Fruit fly (Drosophila melanogaster) whole organism, prepupa: ENCODE data around the gene CG31975.

Experiments used
- Blimp-1 ChIP-seq: fragments of 200-800 bp; sonication (Bioruptor generic); optimal IDR thresholded peaks from 3 replicates; lab custom pipeline; 2017; ENCODE audit warnings: missing biosample characterization, missing genetic modification characterization, mild to moderate bottlenecking, moderate library complexity, missing genetic modification reagents
- CG10631 ChIP-seq: fragments of 200-800 bp; sonication (Bioruptor generic); optimal IDR thresholded peaks from 2 replicates; lab custom pipeline; 2016; ENCODE audit warnings: missing biosample characterization, missing genetic modification characterization
- CG10669 ChIP-seq: fragments of 200-800 bp; sonication (Bioruptor generic); optimal IDR thresholded peaks from 3 replicates; lab custom pipeline; 2018; ENCODE audit warnings: missing biosample characterization, mild to moderate bottlenecking, missing genetic modification characterization, moderate library complexity
- CG11294 ChIP-seq: fragments of 200-800 bp; sonication (Bioruptor generic); IDR thresholded peaks from 2 replicates; pipeline ENCODE4 v1.3.6; 2022; ENCODE audit warnings: missing biosample characterization, missing genetic modification characterization
- CG11902 ChIP-seq: fragments of 200-800 bp; sonication (Bioruptor generic); optimal IDR thresholded peaks from 3 replicates; lab custom pipeline; 2016; ENCODE audit warnings: missing biosample characterization, missing genetic modification characterization
- CG15336 ChIP-seq: fragments of 200-800 bp; sonication (Bioruptor generic); IDR thresholded peaks from 2 replicates; pipeline ENCODE4 v1.3.6; 2022; ENCODE audit warnings: missing biosample characterization, missing genetic modification characterization
- CG1621 ChIP-seq: fragments of 200-800 bp; sonication (Bioruptor generic); optimal IDR thresholded peaks from 3 replicates; lab custom pipeline; 2018; ENCODE audit warnings: missing biosample characterization, mild to moderate bottlenecking, missing genetic modification characterization
- CG16779 ChIP-seq: fragments of 200-800 bp; sonication (Bioruptor generic); optimal IDR thresholded peaks from 3 replicates; lab custom pipeline; 2017; ENCODE audit warnings: missing biosample characterization, mild to moderate bottlenecking, missing genetic modification characterization
- CG32006 ChIP-seq: fragments of 200-800 bp; sonication (Bioruptor generic); optimal IDR thresholded peaks from 3 replicates; lab custom pipeline; 2017; ENCODE audit warnings: missing biosample characterization, mild to moderate bottlenecking, missing genetic modification characterization
- CG34406 ChIP-seq: fragments of 200-800 bp; sonication (Bioruptor generic); optimal IDR thresholded peaks from 3 replicates; lab custom pipeline; 2016; ENCODE audit warnings: missing biosample characterization, missing genetic modification characterization
- CG6163 ChIP-seq: fragments of 200-800 bp; sonication (Bioruptor generic); IDR thresholded peaks from 3 replicates; pipeline ENCODE4 v1.3.6; 2022; ENCODE audit warnings: missing biosample characterization, missing genetic modification characterization
- CG6276 ChIP-seq: fragments of 200-800 bp; sonication (Bioruptor generic); optimal IDR thresholded peaks from 2 replicates; lab custom pipeline; 2017; ENCODE audit warnings: missing biosample characterization, mild to moderate bottlenecking, missing genetic modification characterization
- CG6808 ChIP-seq: fragments of 200-800 bp; sonication (Bioruptor generic); optimal IDR thresholded peaks from 3 replicates; lab custom pipeline; 2017; ENCODE audit warnings: missing biosample characterization, missing genetic modification characterization, mild to moderate bottlenecking, moderate library complexity, missing genetic modification reagents
- CG6854 ChIP-seq: fragments of 200-800 bp; sonication (Bioruptor generic); optimal IDR thresholded peaks from 2 replicates; lab custom pipeline; 2017; ENCODE audit warnings: missing biosample characterization, mild to moderate bottlenecking, missing genetic modification characterization
- CG8119 ChIP-seq: fragments of 200-800 bp; sonication (Bioruptor generic); IDR thresholded peaks from 3 replicates; pipeline ENCODE4 v1.3.6; 2022; ENCODE audit warnings: missing biosample characterization, missing genetic modification characterization
- CG8319 ChIP-seq: fragments of 200-800 bp; sonication (Bioruptor generic); optimal IDR thresholded peaks from 3 replicates; lab custom pipeline; 2016; ENCODE audit warnings: missing biosample characterization, missing genetic modification characterization
- CG8632 ChIP-seq: fragments of 200-800 bp; sonication (Bioruptor generic); optimal IDR thresholded peaks from 3 replicates; lab custom pipeline; 2016; ENCODE audit warnings: missing biosample characterization, missing genetic modification characterization
- Eip75B ChIP-seq: fragments of 200-800 bp; sonication (Bioruptor generic); optimal IDR thresholded peaks from 3 replicates; lab custom pipeline; 2016; ENCODE audit warnings: missing biosample characterization, missing genetic modification characterization
- Eip93F ChIP-seq: fragments of 200-800 bp; sonication (Bioruptor generic); optimal IDR thresholded peaks from 2 replicates; lab custom pipeline; 2016; ENCODE audit warnings: missing biosample characterization, mild to moderate bottlenecking, missing genetic modification characterization
- Ets21C ChIP-seq: fragments of 200-800 bp; sonication (Bioruptor generic); optimal IDR thresholded peaks from 3 replicates; lab custom pipeline; 2016; ENCODE audit warnings: missing biosample characterization, missing genetic modification characterization
- Ets96B ChIP-seq: fragments of 200-800 bp; optimal IDR thresholded peaks from 2 replicates; lab custom pipeline; 2019; ENCODE audit warnings: missing biosample characterization, mild to moderate bottlenecking, missing genetic modification characterization, moderate library complexity
- Gug ChIP-seq: fragments of 200-800 bp; sonication (Bioruptor generic); IDR thresholded peaks from 2 replicates; pipeline ENCODE4 v1.3.6; 2022; ENCODE audit warnings: missing biosample characterization, missing genetic modification characterization
- Hr38 ChIP-seq: sonication (Bioruptor generic); optimal IDR thresholded peaks from 2 replicates; lab custom pipeline; 2016; ENCODE audit warnings: missing biosample characterization, missing genetic modification characterization
- Hr4 ChIP-seq: fragments of 200-800 bp; sonication (Bioruptor generic); optimal IDR thresholded peaks from 3 replicates; lab custom pipeline; 2016; ENCODE audit warnings: missing biosample characterization, missing genetic modification characterization
- OdsH ChIP-seq: fragments of 200-800 bp; sonication (Bioruptor generic); optimal IDR thresholded peaks from 3 replicates; lab custom pipeline; 2016; ENCODE audit warnings: missing biosample characterization, missing genetic modification characterization
- Smox ChIP-seq: fragments of 200-800 bp; sonication (Bioruptor generic); optimal IDR thresholded peaks from 3 replicates; lab custom pipeline; 2016; ENCODE audit warnings: missing biosample characterization, missing genetic modification characterization
- Sox102F ChIP-seq: fragments of 200-800 bp; sonication (Bioruptor generic); optimal IDR thresholded peaks from 2 replicates; lab custom pipeline; 2016; ENCODE audit warnings: missing biosample characterization, mild to moderate bottlenecking, missing genetic modification characterization
- Sox14 ChIP-seq: fragments of 200-800 bp; sonication (Bioruptor generic); optimal IDR thresholded peaks from 3 replicates; lab custom pipeline; 2016; ENCODE audit warnings: missing biosample characterization, missing genetic modification characterization
- Sox15 ChIP-seq: fragments of 200-800 bp; sonication (Bioruptor generic); optimal IDR thresholded peaks from 3 replicates; lab custom pipeline; 2016; ENCODE audit warnings: missing biosample characterization, missing genetic modification characterization
- achi ChIP-seq: fragments of 200-800 bp; sonication (Bioruptor generic); optimal IDR thresholded peaks from 3 replicates; lab custom pipeline; 2016; ENCODE audit warnings: missing biosample characterization, missing genetic modification characterization
- cyc ChIP-seq: fragments of 200-800 bp; sonication (Bioruptor generic); optimal IDR thresholded peaks from 3 replicates; lab custom pipeline; 2016; ENCODE audit warnings: missing biosample characterization, missing genetic modification characterization
- dac ChIP-seq: fragments of 200-800 bp; sonication (Bioruptor generic); optimal IDR thresholded peaks from 2 replicates; lab custom pipeline; 2017; ENCODE audit warnings: missing biosample characterization, mild to moderate bottlenecking, missing genetic modification characterization
- dsx ChIP-seq: fragments of 200-800 bp; optimal IDR thresholded peaks from 3 replicates; lab custom pipeline; 2019; ENCODE audit warnings: missing biosample characterization, mild to moderate bottlenecking, missing genetic modification characterization, moderate library complexity; ENCODE audit not compliant: poor library complexity, severe bottlenecking
- fd85E ChIP-seq: fragments of 200-800 bp; sonication (Bioruptor generic); optimal IDR thresholded peaks from 3 replicates; lab custom pipeline; 2016; ENCODE audit warnings: missing biosample characterization, missing genetic modification characterization
- fkh ChIP-seq: fragments of 200-800 bp; sonication (Bioruptor generic); optimal IDR thresholded peaks from 3 replicates; lab custom pipeline; 2017; ENCODE audit warnings: missing biosample characterization, mild to moderate bottlenecking, missing genetic modification characterization, moderate library complexity
- lz ChIP-seq: fragments of 200-800 bp; sonication (Bioruptor generic); optimal IDR thresholded peaks from 3 replicates; lab custom pipeline; 2016; ENCODE audit warnings: missing biosample characterization, missing genetic modification characterization
- net ChIP-seq: fragments of 200-800 bp; sonication (Bioruptor generic); optimal IDR thresholded peaks from 3 replicates; lab custom pipeline; 2016; ENCODE audit warnings: missing biosample characterization, missing genetic modification characterization
- pdm3 ChIP-seq: fragments of 200-800 bp; sonication (Bioruptor generic); optimal IDR thresholded peaks from 3 replicates; lab custom pipeline; 2016; ENCODE audit warnings: missing biosample characterization, missing genetic modification characterization
- salr ChIP-seq, 2 experiments: fragments of 200-800 bp; sonication (Bioruptor generic); optimal IDR thresholded peaks; 3 replicates each; lab custom pipeline; 2016 to 2018; ENCODE audit warnings: missing biosample characterization in 2 of 2, missing genetic modification characterization in 2 of 2, mild to moderate bottlenecking in 1 of 2
- ss ChIP-seq, 2 experiments: fragments of 200-800 bp; sonication (Bioruptor generic); optimal IDR thresholded peaks; 2 replicates in 1 of 2; 3 replicates in 1 of 2; lab custom pipeline; 2017 to 2018; ENCODE audit warnings: mild to moderate bottlenecking in 2 of 2, missing biosample characterization in 2 of 2, missing genetic modification characterization in 2 of 2, moderate library complexity in 1 of 2
- svp ChIP-seq: fragments of 200-800 bp; sonication (Bioruptor generic); peaks from one replicate; lab custom pipeline; 2016; ENCODE audit warnings: missing biosample characterization, missing genetic modification characterization
- topi ChIP-seq: fragments of 200-800 bp; sonication (Bioruptor generic); optimal IDR thresholded peaks from 3 replicates; lab custom pipeline; 2016; ENCODE audit warnings: missing biosample characterization, missing genetic modification characterization
- vri ChIP-seq: fragments of 200-800 bp; sonication (Bioruptor generic); optimal IDR thresholded peaks from 3 replicates; lab custom pipeline; 2016; ENCODE audit warnings: missing biosample characterization, mild to moderate bottlenecking, missing genetic modification characterization

Gene CG31975

DNA sequence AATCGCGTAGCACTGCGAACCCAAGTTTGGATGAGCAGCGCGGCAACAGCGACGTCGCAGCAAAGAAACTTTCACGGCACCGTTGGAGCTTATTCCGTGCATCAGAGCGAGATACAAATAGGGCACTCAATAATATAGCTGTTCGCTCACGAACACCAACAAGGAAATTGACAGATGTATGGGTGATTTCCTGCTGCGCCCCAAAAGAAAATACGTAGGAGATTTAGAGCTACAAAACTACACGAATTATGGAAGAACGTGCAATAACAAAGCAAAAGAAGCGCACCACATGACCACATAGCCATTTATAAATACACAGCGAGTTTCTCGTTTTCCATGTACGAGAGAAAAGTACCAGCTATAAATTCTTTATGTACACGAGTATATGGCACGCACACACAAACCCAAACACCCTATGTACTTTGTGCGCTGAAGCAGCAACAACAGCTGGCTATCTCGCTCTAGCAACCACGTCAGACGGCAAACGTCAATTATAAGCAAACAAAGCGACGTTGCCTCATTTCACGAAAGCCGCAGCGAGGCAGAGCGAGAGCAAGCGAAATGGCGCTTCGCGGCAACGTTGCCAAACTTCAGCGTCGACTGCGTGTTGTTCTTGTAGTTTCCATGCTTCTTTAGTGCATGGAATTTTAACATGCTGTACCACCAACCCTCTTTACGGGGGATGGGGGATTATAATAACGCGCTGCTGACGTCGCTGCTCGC, 20.8 kb upstream of the CG31975 start:
- TF ChIP-seq Eip93F: peak; percentile 90
- no peak for TF ChIP-seq CG8119 (GFP tag; lab: Robert Waterston, UW)
- peak; percentile 58 for TF ChIP-seq dsx
- peak; percentile 52 for TF ChIP-seq net (GFP tag; lab: Kevin White, UChicago)
- TF ChIP-seq CG15336 (GFP tag; lab: Robert Waterston, UW): no peak
- TF ChIP-seq achi (GFP tag; lab: Kevin White, UChicago): peak; percentile 13
- peak; percentile 20 to 21 for TF ChIP-seq salr (GFP tag; optimal IDR thresholded peaks at IDR 0.05; lab: Kevin White, UChicago)
- TF ChIP-seq Gug (GFP tag; lab: Robert Waterston, UW): no peak
- TF ChIP-seq Sox102F (GFP tag; lab: Kevin White, UChicago): peak; percentile 34
- no peak for TF ChIP-seq dac (GFP tag; lab: Kevin White, UChicago)
- TF ChIP-seq topi (GFP tag; lab: Kevin White, UChicago): peak; percentile 12
- peak; percentile 99 for TF ChIP-seq fkh (GFP tag; lab: Kevin White, UChicago)
- no peak for TF ChIP-seq Sox15 (GFP tag; lab: Kevin White, UChicago)
- peak; percentile 28 for TF ChIP-seq Eip75B (GFP tag; lab: Kevin White, UChicago)
- TF ChIP-seq svp (GFP tag; lab: Kevin White, UChicago): peak; percentile 82
- TF ChIP-seq pdm3: peak; percentile 20
- peak; percentile 51 to 80 for TF ChIP-seq ss (GFP tag; optimal IDR thresholded peaks at IDR 0.05; lab: Kevin White, UChicago)
- TF ChIP-seq Blimp-1: peak; percentile 11
- peak; percentile 21 for TF ChIP-seq CG10669 (GFP tag; lab: Kevin White, UChicago)
- peak; percentile 74 for TF ChIP-seq vri
- peak; percentile 5 for TF ChIP-seq CG32006 (GFP tag; lab: Kevin White, UChicago)
- peak; percentile 62 for TF ChIP-seq CG6854 (GFP tag; lab: Kevin White, UChicago)
- no peak for TF ChIP-seq CG11902 (GFP tag; lab: Kevin White, UChicago)
- TF ChIP-seq CG6808 (GFP tag; lab: Kevin White, UChicago): peak; percentile 41
- TF ChIP-seq Hr4 (GFP tag; lab: Kevin White, UChicago): no peak
- no peak for TF ChIP-seq CG6163 (GFP tag; lab: Robert Waterston, UW)
- peak; percentile 65 for TF ChIP-seq fd85E
- TF ChIP-seq CG16779: peak; percentile 46
- TF ChIP-seq CG1621 (tag; lab: Kevin White, UChicago): peak; percentile 49
- peak; percentile 37 for TF ChIP-seq Ets21C
- TF ChIP-seq OdsH (GFP tag; lab: Kevin White, UChicago): no peak
- TF ChIP-seq CG6276 (GFP tag; lab: Kevin White, UChicago): peak; percentile 64
- no peak for TF ChIP-seq lz (GFP tag; lab: Kevin White, UChicago)
- peak; percentile 35 for TF ChIP-seq Sox14 (GFP tag; lab: Kevin White, UChicago)
- peak; percentile 29 for TF ChIP-seq Smox (GFP tag; lab: Kevin White, UChicago)
- peak; percentile 3 for TF ChIP-seq Ets96B
- no peak for TF ChIP-seq CG11294 (GFP tag; lab: Robert Waterston, UW)
- no peak for TF ChIP-seq CG8632 (GFP tag; lab: Kevin White, UChicago)
- TF ChIP-seq, all 60 proteins: peak for 26

dm6 chr2L:160581-161452, 20.0 kb upstream of the CG31975 start:
- TF ChIP-seq CG34406 (GFP tag; lab: Kevin White, UChicago) (peak; percentile 54), topi (GFP tag; lab: Kevin White, UChicago) (peak; percentile 52), CG8632 (GFP tag; lab: Kevin White, UChicago) (peak; percentile 74), cyc (GFP tag; lab: Kevin White, UChicago) (no peak), fkh (GFP tag; lab: Kevin White, UChicago) (peak; percentile 92), Ets21C (no peak), Ets96B (peak; percentile 76), CG8319 (GFP tag; lab: Kevin White, UChicago) (peak; percentile 58), CG6808 (GFP tag; lab: Kevin White, UChicago) (peak; percentile 85), CG1621 (tag; lab: Kevin White, UChicago) (peak; percentile 80), salr (GFP tag; optimal IDR thresholded peaks at IDR 0.05; lab: Kevin White, UChicago) (peak; percentile 73 to 86), CG6163 (GFP tag; lab: Robert Waterston, UW) (no peak), Smox (GFP tag; lab: Kevin White, UChicago) (peak; percentile 29), achi (GFP tag; lab: Kevin White, UChicago) (peak; percentile 67), lz (GFP tag; lab: Kevin White, UChicago) (peak; percentile 17), CG11902 (GFP tag; lab: Kevin White, UChicago) (no peak), CG16779 (peak; percentile 95), ss (GFP tag; optimal IDR thresholded peaks at IDR 0.05; lab: Kevin White, UChicago) (peak; percentile 94 to 97), dac (GFP tag; lab: Kevin White, UChicago) (peak; percentile 92), Hr4 (GFP tag; lab: Kevin White, UChicago) (peak; percentile 57), vri (peak; percentile 91), CG10631 (GFP tag; lab: Kevin White, UChicago) (peak; percentile 70), Eip93F (peak; percentile 92), CG8119 (GFP tag; lab: Robert Waterston, UW) (no peak), Gug (GFP tag; lab: Robert Waterston, UW) (no peak), Hr38 (no peak), svp (GFP tag; lab: Kevin White, UChicago) (peak; percentile 88), Blimp-1 (no peak)
